Worm (Caenorhabditis elegans): ENCODE data around the gene ncx-7.
A peak's percentile ranks its signal among the peaks of the same experiment; 100 is the strongest.

Gene ncx-7

DNA sequence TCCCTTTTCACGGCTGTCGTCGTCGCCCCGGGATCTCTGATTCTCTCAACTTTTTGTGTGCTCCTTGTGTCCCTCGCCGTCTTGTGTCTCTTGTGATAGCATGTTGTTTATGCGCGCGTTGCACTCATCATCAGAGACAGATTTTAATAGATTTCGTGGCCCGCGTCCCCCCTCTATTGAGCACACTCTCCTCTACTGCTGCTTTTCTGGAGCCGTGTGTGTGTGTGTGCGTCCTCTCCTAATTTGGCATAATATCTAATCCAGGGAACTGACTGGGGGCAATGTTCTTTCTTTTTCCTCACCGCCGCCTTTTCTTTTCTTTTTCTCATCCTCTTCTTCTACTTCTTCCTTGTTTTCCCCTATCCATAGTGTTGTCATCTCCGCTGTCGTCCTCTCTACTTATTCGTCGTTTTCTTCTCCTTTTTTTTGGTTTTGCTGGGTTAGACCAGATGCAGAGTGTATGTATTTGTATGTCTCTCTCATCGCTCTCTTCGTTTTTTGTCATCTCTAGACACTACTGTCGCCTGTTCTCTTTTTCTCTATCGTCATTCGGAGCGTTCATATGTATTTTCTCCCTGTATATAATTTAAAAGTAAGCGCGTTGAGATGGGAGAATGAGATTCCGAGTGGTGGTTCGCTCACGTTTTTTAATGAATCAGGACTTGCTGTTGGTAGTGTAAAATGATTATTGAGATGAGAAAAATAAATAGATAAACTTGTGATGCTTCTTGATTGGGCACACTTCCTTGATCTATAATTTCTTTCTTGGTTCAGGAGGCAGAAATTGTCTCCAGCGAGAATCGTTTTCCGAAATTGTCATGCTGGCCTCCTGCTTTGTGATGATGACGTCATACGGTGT lies 16.1 kb downstream of the ncx-7 start (continued):
- TF ChIP-seq skn-1 (tag; optimal IDR thresholded peaks at IDR 0.05) = peak; percentile 33
- TF ChIP-seq pag-3 (tag; optimal IDR thresholded peaks at IDR 0.05; ENCODE audit: borderline replicate concordance, insufficient read depth) = no peak
- TF ChIP-seq hpl-2 (GFP tag; optimal IDR thresholded peaks at IDR 0.05) = no peak
- TF ChIP-seq ceh-88 (GFP tag; IDR thresholded peaks at IDR 0.05) = 0 out of 2 replicates have a peak, but pooled peaks have one; percentile 14
- TF ChIP-seq ceh-8 (GFP tag; optimal IDR thresholded peaks at IDR 0.05) = peak; percentile 70
- TF ChIP-seq ztf-4 (tag; optimal IDR thresholded peaks at IDR 0.05) = no peak
- no peak for TF ChIP-seq lin-15B (tag; optimal IDR thresholded peaks at IDR 0.05)
- no peak for TF ChIP-seq aha-1 (tag; optimal IDR thresholded peaks at IDR 0.05)
- peak; percentile 51 for TF ChIP-seq nhr-71 (tag; optimal IDR thresholded peaks at IDR 0.05)
- TF ChIP-seq blmp-1 (tag; optimal IDR thresholded peaks at IDR 0.05) = peak; percentile 90
- peak; percentile 59 for TF ChIP-seq unc-86 (tag; optimal IDR thresholded peaks at IDR 0.05)
- no peak for TF ChIP-seq elt-3 (tag; optimal IDR thresholded peaks at IDR 0.05)
- TF ChIP-seq unc-130 (tag; optimal IDR thresholded peaks at IDR 0.05) = no peak
- peak; percentile 89 for TF ChIP-seq lin-14 (GFP tag; optimal IDR thresholded peaks at IDR 0.05)
- TF ChIP-seq unc-30 (tag; optimal IDR thresholded peaks at IDR 0.05) = no peak
- no peak for TF ChIP-seq mdl-1 (tag; optimal IDR thresholded peaks at IDR 0.05)
- TF ChIP-seq ama-1 (optimal IDR thresholded peaks at IDR 0.05) = no peak
- TF ChIP-seq dsc-1 (tag; optimal IDR thresholded peaks at IDR 0.05) = peak; percentile 76
- TF ChIP-seq vab-15 (tag; optimal IDR thresholded peaks at IDR 0.05) = no peak
- peak; percentile 40 for TF ChIP-seq lin-13 (GFP tag; optimal IDR thresholded peaks at IDR 0.05)
- no peak for TF ChIP-seq hlh-17 (GFP tag; optimal IDR thresholded peaks at IDR 0.05; ENCODE audit: borderline replicate concordance)
- TF ChIP-seq mep-1 (tag; optimal IDR thresholded peaks at IDR 0.05) = peak; percentile 55
- TF ChIP-seq lin-39 (tag; optimal IDR thresholded peaks at IDR 0.05) = no peak
- TF ChIP-seq grh-1 (GFP tag; IDR thresholded peaks at IDR 0.05) = no peak
- no peak for TF ChIP-seq unc-98 (GFP tag; IDR thresholded peaks at IDR 0.05)
- no peak for TF ChIP-seq pax-3 (tag; optimal IDR thresholded peaks at IDR 0.05)
- TF ChIP-seq C34B4.2 (tag; optimal IDR thresholded peaks at IDR 0.05) = no peak
- peak in 1 of 3 experiments; percentile 6 for TF ChIP-seq dpl-1 (GFP tag; optimal IDR thresholded peaks at IDR 0.05)
- no peak for TF ChIP-seq aly-2 (tag; optimal IDR thresholded peaks at IDR 0.05)
- TF ChIP-seq nhr-84 (tag; optimal IDR thresholded peaks at IDR 0.05) = no peak
- TF ChIP-seq tbx-2 (tag; optimal IDR thresholded peaks at IDR 0.05) = peak; percentile 62
- no peak for TF ChIP-seq nhr-28 (tag; optimal IDR thresholded peaks at IDR 0.05)
- peak in 2 of 3 experiments; percentile 2 to 31 for TF ChIP-seq ceh-82 (tag; optimal IDR thresholded peaks at IDR 0.05)
- peak; percentile 24 for TF ChIP-seq nhr-20 (tag; optimal IDR thresholded peaks at IDR 0.05)
- no peak for TF ChIP-seq ces-1 (GFP tag; optimal IDR thresholded peaks at IDR 0.05)
- TF ChIP-seq egl-13 (tag; optimal IDR thresholded peaks at IDR 0.05) = peak; percentile 30
- peak; percentile 31; the same call in 1 of the 2 replicates for TF ChIP-seq mab-9 (GFP tag; IDR thresholded peaks at IDR 0.05)
- no peak for TF ChIP-seq sptf-1 (tag; optimal IDR thresholded peaks at IDR 0.05)
- TF ChIP-seq rnt-1 (tag; optimal IDR thresholded peaks at IDR 0.05) = peak; percentile 33
- TF ChIP-seq nhr-19 (GFP tag; conservative IDR thresholded peaks at IDR 0.05) = 0 out of 2 replicates have a peak, but pooled peaks have one; percentile 8
- no peak for TF ChIP-seq nhr-11 (tag; optimal IDR thresholded peaks at IDR 0.05)
- TF ChIP-seq nhr-85 (tag) = peak; percentile 47
- peak; percentile 62 for TF ChIP-seq nhr-47 (tag; optimal IDR thresholded peaks at IDR 0.05)
- TF ChIP-seq ztf-11 (tag; optimal IDR thresholded peaks at IDR 0.05) = peak in 1 of 2 experiments; percentile 40
- TF ChIP-seq elt-2 (tag; optimal IDR thresholded peaks at IDR 0.05) = no peak
- TF ChIP-seq snpc-4 (tag; optimal IDR thresholded peaks at IDR 0.05) = no peak
- no peak for TF ChIP-seq ceh-90 (tag; optimal IDR thresholded peaks at IDR 0.05)
- TF ChIP-seq ets-5 (GFP tag; IDR thresholded peaks at IDR 0.05) = no peak
- TF ChIP-seq hlh-4 (tag; optimal IDR thresholded peaks at IDR 0.05) = no peak
- TF ChIP-seq nhr-77 (tag; optimal IDR thresholded peaks at IDR 0.05) = no peak
- no peak for TF ChIP-seq egl-27 (tag; optimal IDR thresholded peaks at IDR 0.05)
